Worm (Caenorhabditis elegans): ENCODE results near the gene tmem-231.

tmem-231 gene

DNA sequence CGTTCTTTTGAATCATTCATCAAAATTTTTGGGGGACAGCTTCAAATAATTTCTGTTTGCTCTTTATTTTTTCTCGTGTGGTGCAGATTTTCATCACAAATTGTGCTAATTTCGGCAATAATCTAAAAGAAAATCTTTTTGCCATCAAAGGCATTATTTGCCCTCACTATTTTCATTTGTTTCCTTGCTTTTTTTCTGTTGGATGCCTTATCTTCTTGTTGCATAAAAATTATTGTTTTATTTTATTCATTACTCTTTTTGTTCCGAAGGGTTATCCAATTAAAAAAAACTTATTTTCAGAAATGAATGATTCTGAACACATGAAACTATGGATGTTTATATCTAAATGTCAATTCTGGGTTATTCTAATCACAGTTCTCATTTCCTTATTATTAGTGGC is 20.3 kb downstream of the tmem-231 start, which contains the start of gene T01B11.1:
Gene T01B11.1, plus strand, starts transcription at position 301 of the 400 bp plus-strand sequence.
- TF ChIP-seq ztf-29 (GFP tag; IDR thresholded peaks at IDR 0.05) (no peak), ztf-23 (GFP tag; IDR thresholded peaks at IDR 0.05) (no peak), cog-1 (tag; optimal IDR thresholded peaks at IDR 0.05) (no peak), ref-1 (GFP tag; conservative IDR thresholded peaks at IDR 0.05) (no peak), tab-1 (GFP tag; IDR thresholded peaks at IDR 0.05) (no peak), T22C8.4 (GFP tag; IDR thresholded peaks at IDR 0.05) (no peak), klf-2 (GFP tag; conservative IDR thresholded peaks at IDR 0.05) (no peak), med-1 (GFP tag; optimal IDR thresholded peaks at IDR 0.05; ENCODE audit: insufficient read depth) (no peak), flt-1 (GFP tag; IDR thresholded peaks at IDR 0.05) (no peak)

DNA sequence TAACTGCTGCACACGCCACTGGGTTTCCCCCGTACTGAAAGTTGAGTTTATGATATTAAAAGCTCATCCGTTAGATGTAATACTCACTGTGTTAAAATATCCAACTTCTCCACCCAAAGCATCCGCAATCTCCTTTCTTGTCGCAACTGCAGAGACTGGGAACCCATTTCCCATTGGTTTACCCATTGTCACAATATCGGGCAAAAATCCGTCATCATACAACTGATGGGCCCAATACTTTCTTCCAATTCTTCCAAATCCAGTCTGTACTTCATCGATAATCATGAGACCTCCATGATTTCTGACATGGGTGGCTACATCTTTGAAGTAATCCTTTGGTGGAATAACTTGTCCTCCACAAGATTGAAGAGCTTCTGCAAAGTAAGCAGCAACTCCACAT is 23.3 kb downstream of the tmem-231 start:
- TF ChIP-seq T22C8.4 (GFP tag; IDR thresholded peaks at IDR 0.05) (no peak), ztf-23 (GFP tag; IDR thresholded peaks at IDR 0.05) (no peak), ref-1 (GFP tag; conservative IDR thresholded peaks at IDR 0.05) (no peak), ztf-29 (GFP tag; IDR thresholded peaks at IDR 0.05) (no peak), med-1 (GFP tag; optimal IDR thresholded peaks at IDR 0.05; ENCODE audit: insufficient read depth) (no peak), cog-1 (tag; optimal IDR thresholded peaks at IDR 0.05) (no peak), klf-2 (GFP tag; conservative IDR thresholded peaks at IDR 0.05) (no peak), tab-1 (GFP tag; IDR thresholded peaks at IDR 0.05) (no peak), flt-1 (GFP tag; IDR thresholded peaks at IDR 0.05) (no peak)

- TF ChIP-seq tab-1 (GFP tag; IDR thresholded peaks at IDR 0.05) (no peak), cog-1 (tag; optimal IDR thresholded peaks at IDR 0.05) (no peak), ztf-29 (GFP tag; IDR thresholded peaks at IDR 0.05) (no peak)
Measured at ce11 chrIV:8450534-8450933, 23.9 kb downstream of the tmem-231 start.

DNA sequence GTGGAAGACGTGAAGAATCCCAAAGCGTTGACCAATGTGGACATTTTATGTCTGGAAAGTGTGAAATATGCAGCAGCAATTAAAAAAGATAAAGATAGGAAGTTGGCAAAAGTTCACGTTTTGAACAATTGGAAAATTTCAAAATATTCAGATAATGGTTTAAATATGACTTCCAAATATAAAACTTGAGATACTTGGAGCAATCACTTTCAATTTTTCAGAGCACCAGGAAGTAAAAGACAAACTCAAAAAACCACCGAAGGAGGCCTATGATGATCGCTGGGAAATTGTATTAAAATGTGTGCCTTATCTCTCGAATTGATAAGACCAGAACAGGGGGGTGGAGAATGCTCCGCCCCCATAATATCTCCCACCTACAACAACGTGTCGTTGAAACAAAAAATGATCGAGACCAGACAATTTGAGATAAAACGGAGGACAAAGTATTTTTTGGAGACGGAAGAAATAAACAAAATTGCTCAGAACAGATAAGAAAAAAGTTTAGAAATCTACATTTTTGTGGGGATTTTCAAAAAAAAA is 25.2 kb downstream of the tmem-231 start, which contains the start of gene eppl-1:
Gene eppl-1, minus strand, starts transcription at position 51 of the 540 bp plus-strand sequence.
- no peak for TF ChIP-seq T22C8.4 (GFP tag; IDR thresholded peaks at IDR 0.05)
- no peak for TF ChIP-seq cog-1 (tag; optimal IDR thresholded peaks at IDR 0.05)
- TF ChIP-seq flt-1 (GFP tag; IDR thresholded peaks at IDR 0.05) = no peak
- TF ChIP-seq ztf-23 (GFP tag; IDR thresholded peaks at IDR 0.05) = no peak

- TF ChIP-seq med-1 (GFP tag; optimal IDR thresholded peaks at IDR 0.05; ENCODE audit: insufficient read depth) (no peak), ref-1 (GFP tag; conservative IDR thresholded peaks at IDR 0.05) (no peak), flt-1 (GFP tag; IDR thresholded peaks at IDR 0.05) (no peak), klf-2 (GFP tag; conservative IDR thresholded peaks at IDR 0.05) (no peak), T22C8.4 (GFP tag; IDR thresholded peaks at IDR 0.05) (no peak), ztf-29 (GFP tag; IDR thresholded peaks at IDR 0.05) (no peak), cog-1 (tag; optimal IDR thresholded peaks at IDR 0.05) (no peak), tab-1 (GFP tag; IDR thresholded peaks at IDR 0.05) (no peak), ztf-23 (GFP tag; IDR thresholded peaks at IDR 0.05) (no peak)
Measured at ce11 chrIV:8453178-8453577, 26.6 kb downstream of the tmem-231 start.

- TF ChIP-seq tab-1 (GFP tag; IDR thresholded peaks at IDR 0.05) (no peak), ztf-23 (GFP tag; IDR thresholded peaks at IDR 0.05) (no peak), cog-1 (tag; optimal IDR thresholded peaks at IDR 0.05) (no peak), med-1 (GFP tag; optimal IDR thresholded peaks at IDR 0.05; ENCODE audit: insufficient read depth) (no peak), ref-1 (GFP tag; conservative IDR thresholded peaks at IDR 0.05) (no peak)
Measured at ce11 chrIV:8454076-8454475, 27.5 kb downstream of the tmem-231 start.

- no peak for TF ChIP-seq T22C8.4 (GFP tag; IDR thresholded peaks at IDR 0.05)
- no peak for TF ChIP-seq flt-1 (GFP tag; IDR thresholded peaks at IDR 0.05)
- TF ChIP-seq klf-2 (GFP tag; conservative IDR thresholded peaks at IDR 0.05) = no peak
- no peak for TF ChIP-seq tab-1 (GFP tag; IDR thresholded peaks at IDR 0.05)
- no peak for TF ChIP-seq ref-1 (GFP tag; conservative IDR thresholded peaks at IDR 0.05)
- TF ChIP-seq ztf-29 (GFP tag; IDR thresholded peaks at IDR 0.05) = no peak
- TF ChIP-seq med-1 (GFP tag; optimal IDR thresholded peaks at IDR 0.05; ENCODE audit: insufficient read depth) = no peak
- no peak for TF ChIP-seq ztf-23 (GFP tag; IDR thresholded peaks at IDR 0.05)
- no peak for TF ChIP-seq cog-1 (tag; optimal IDR thresholded peaks at IDR 0.05)
Measured at ce11 chrIV:8456899-8457298, 30.3 kb downstream of the tmem-231 start, which contains the start of gene syx-4. Gene syx-4 (plus strand): TSS chrIV:8457280.

ce11 chrIV:8460208-8460607 is 33.6 kb downstream of the tmem-231 start, which contains the start of gene ant-1.4:
Gene ant-1.4 (minus strand): TSS chrIV:8460308.
- TF ChIP-seq klf-2 (GFP tag; conservative IDR thresholded peaks at IDR 0.05) (no peak), T22C8.4 (GFP tag; IDR thresholded peaks at IDR 0.05) (no peak), ref-1 (GFP tag; conservative IDR thresholded peaks at IDR 0.05) (no peak), cog-1 (tag; optimal IDR thresholded peaks at IDR 0.05) (no peak), ztf-23 (GFP tag; IDR thresholded peaks at IDR 0.05) (no peak), ztf-29 (GFP tag; IDR thresholded peaks at IDR 0.05) (no peak), tab-1 (GFP tag; IDR thresholded peaks at IDR 0.05) (no peak), med-1 (GFP tag; optimal IDR thresholded peaks at IDR 0.05; ENCODE audit: insufficient read depth) (no peak), flt-1 (GFP tag; IDR thresholded peaks at IDR 0.05) (no peak)

DNA sequence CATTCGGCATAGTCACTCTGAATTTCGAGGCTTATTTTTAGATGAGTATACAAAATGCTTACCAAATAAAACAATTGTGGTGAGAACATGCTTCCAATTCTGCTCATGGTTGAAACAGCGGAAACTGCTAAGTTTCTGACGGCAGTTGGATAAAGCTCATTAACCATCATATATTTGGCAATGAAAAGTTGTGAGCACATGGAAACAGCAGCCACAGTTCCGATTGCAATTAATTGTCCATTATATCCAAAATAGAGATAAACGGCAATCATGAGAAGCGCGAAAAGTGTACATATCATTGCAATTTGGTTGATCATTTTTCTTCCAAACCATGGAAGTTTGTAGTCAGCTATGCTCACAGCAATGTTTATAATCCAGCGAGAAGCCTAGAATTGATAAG is 34.6 kb downstream of the tmem-231 start:
- TF ChIP-seq ztf-23 (GFP tag; IDR thresholded peaks at IDR 0.05) = no peak
- no peak for TF ChIP-seq ref-1 (GFP tag; conservative IDR thresholded peaks at IDR 0.05)

DNA sequence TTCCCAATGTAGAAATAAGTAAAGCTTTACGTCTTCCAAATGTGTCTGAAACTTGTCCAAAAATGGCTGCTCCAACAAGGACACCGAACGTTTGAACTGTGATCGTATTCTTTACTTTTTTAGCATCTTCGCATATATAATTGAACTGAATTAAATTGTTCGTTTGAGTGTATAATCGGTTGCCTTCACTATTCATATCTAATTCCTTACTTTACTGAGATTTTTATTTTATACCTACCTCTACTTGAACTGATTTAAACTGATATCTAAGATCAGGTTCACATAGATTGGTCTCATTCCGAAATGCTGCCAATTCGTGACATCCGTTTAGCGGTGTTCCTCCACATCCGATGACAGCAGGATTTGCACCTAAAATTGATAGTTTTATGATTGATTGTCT is 35.8 kb downstream of the tmem-231 start:
- TF ChIP-seq cog-1 (tag; optimal IDR thresholded peaks at IDR 0.05) (no peak), ref-1 (GFP tag; conservative IDR thresholded peaks at IDR 0.05) (no peak), flt-1 (GFP tag; IDR thresholded peaks at IDR 0.05) (no peak), ztf-29 (GFP tag; IDR thresholded peaks at IDR 0.05) (no peak), med-1 (GFP tag; optimal IDR thresholded peaks at IDR 0.05; ENCODE audit: insufficient read depth) (no peak), T22C8.4 (GFP tag; IDR thresholded peaks at IDR 0.05) (no peak), tab-1 (GFP tag; IDR thresholded peaks at IDR 0.05) (no peak), klf-2 (GFP tag; conservative IDR thresholded peaks at IDR 0.05) (no peak), ztf-23 (GFP tag; IDR thresholded peaks at IDR 0.05) (no peak)

Data from whole organism, midembryonic.